Worm (Caenorhabditis elegans) whole organism, young adult: Measurements from ENCODE around the gene dgk-4.

Source experiments
- atf-7 ChIP-seq: sonication (generic microtip); optimal IDR thresholded peaks from 2 replicates; lab custom pipeline; 2017; ENCODE audit warnings: mild to moderate bottlenecking, missing genetic modification characterization, missing compliant biosample characterization
- egrh-3 ChIP-seq: fragments of 200-800 bp; sonication (Bioruptor generic); IDR thresholded peaks from 2 replicates; pipeline ENCODE4 v1.3.6; 2022; ENCODE audit warnings: missing genetic modification reagents, missing genetic modification characterization, missing compliant biosample characterization
- hlh-12 ChIP-seq: sonication (generic microtip); optimal IDR thresholded peaks from 2 replicates; lab custom pipeline; 2016; ENCODE audit warnings: missing genetic modification characterization, missing compliant biosample characterization
- lsy-27 ChIP-seq: sonication (generic microtip); optimal IDR thresholded peaks from 2 replicates; lab custom pipeline; 2017; ENCODE audit warnings: missing genetic modification characterization, mild to moderate bottlenecking, missing compliant biosample characterization, antibody characterized with exemption, missing genotype, borderline replicate concordance; ENCODE audit not compliant: insufficient read depth

ce11 chrIV:8638761-8639160 is 7.6 kb downstream of the dgk-4 start, which contains the start of gene F42A9.9:
- TF ChIP-seq atf-7 (tag; lab: Kevin White, UChicago) (no peak), hlh-12 (no peak), egrh-3 (GFP tag; lab: Robert Waterston, UW) (no peak), lsy-27 (tag; lab: Kevin White, UChicago) (no peak)
